Worm (Caenorhabditis elegans) whole organism, late embryonic: ENCODE measurements around the gene F13A2.4.

ENCODE experiments used
- ama-1 ChIP-seq: fragments of 150-350 bp; optimal IDR thresholded peaks from 2 replicates; lab custom pipeline; 2014
- ceh-31 ChIP-seq: sonication (generic microtip); optimal IDR thresholded peaks from 2 replicates; lab custom pipeline; 2016; ENCODE audit warnings: missing genetic modification characterization, missing compliant biosample characterization
- ceh-6 ChIP-seq: fragments of 200-800 bp; sonication (Bioruptor generic); optimal IDR thresholded peaks from 2 replicates; lab custom pipeline; 2018; ENCODE audit warnings: mild to moderate bottlenecking, missing genetic modification characterization, missing compliant biosample characterization
- elt-2 ChIP-seq: sonication (generic microtip); optimal IDR thresholded peaks from 2 replicates; lab custom pipeline; 2016; ENCODE audit warnings: missing genetic modification reagents, missing genetic modification characterization, missing compliant biosample characterization
- gmeb-2 ChIP-seq: sonication (generic microtip); optimal IDR thresholded peaks from 2 replicates; lab custom pipeline; 2016; ENCODE audit warnings: missing genetic modification characterization, inconsistent platforms, missing compliant biosample characterization
- hlh-13 ChIP-seq: fragments of 200-800 bp; sonication (Bioruptor generic); optimal IDR thresholded peaks from 2 replicates; lab custom pipeline; 2018; ENCODE audit warnings: mild to moderate bottlenecking, missing genetic modification characterization, missing compliant biosample characterization
- nhr-11 ChIP-seq: fragments of 150-350 bp; optimal IDR thresholded peaks from 2 replicates; lab custom pipeline; 2014; ENCODE audit warnings: missing biosample characterization, missing genetic modification characterization
- tbx-2 ChIP-seq: sonication (generic microtip); optimal IDR thresholded peaks from 2 replicates; lab custom pipeline; 2016; ENCODE audit warnings: missing genetic modification characterization, missing compliant biosample characterization

- no peak for TF ChIP-seq tbx-2 (tag; lab: Kevin White, UChicago)
- no peak for TF ChIP-seq hlh-13 (GFP tag; lab: Kevin White, UChicago)
- TF ChIP-seq elt-2 (tag; lab: Kevin White, UChicago), result no peak
- no peak for TF ChIP-seq ama-1
- TF ChIP-seq gmeb-2 (tag; lab: Kevin White, UChicago), result no peak
- TF ChIP-seq nhr-11 (tag; lab: Kevin White, UChicago), result no peak
- TF ChIP-seq ceh-6, result no peak
- TF ChIP-seq ceh-31, result no peak
These were observed 15.5 kb downstream of the F13A2.4 start, which contains the start of gene F13A2.2 for ce11 chrV:4384482-4384881.
